Worm (Caenorhabditis elegans): ENCODE data around the gene Y16B4A.2.

Gene Y16B4A.2

DNA sequence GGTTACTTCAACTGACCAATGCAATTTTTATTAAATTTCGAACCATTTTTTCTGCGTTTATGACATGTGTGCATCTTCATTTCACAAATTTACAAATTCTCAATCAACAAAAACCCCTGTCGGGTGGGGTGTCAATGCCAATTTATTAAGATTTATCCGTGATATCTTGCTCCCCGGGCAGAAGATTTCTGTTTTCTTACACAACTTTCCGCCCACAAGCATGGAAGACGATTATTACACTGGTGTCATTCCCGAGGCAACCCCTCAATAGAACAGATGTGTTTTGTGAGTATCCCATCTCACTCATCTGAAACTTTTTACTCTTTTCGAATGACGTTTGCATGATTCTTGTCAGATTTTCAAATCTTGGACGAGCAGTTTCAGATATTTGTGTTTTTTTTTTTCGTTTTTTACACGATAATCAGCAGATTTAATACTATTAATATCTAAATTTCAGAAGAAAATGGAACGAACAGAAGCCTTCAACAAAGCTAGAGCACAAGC, 39.8 kb downstream of the Y16B4A.2 start, which contains the start of gene F33C8.4:
Gene F33C8.4 (plus strand): TSS at position 454 of the 504 bp plus-strand sequence.
- TF ChIP-seq unc-62 (GFP tag; optimal IDR thresholded peaks at IDR 0.05) = no peak

DNA sequence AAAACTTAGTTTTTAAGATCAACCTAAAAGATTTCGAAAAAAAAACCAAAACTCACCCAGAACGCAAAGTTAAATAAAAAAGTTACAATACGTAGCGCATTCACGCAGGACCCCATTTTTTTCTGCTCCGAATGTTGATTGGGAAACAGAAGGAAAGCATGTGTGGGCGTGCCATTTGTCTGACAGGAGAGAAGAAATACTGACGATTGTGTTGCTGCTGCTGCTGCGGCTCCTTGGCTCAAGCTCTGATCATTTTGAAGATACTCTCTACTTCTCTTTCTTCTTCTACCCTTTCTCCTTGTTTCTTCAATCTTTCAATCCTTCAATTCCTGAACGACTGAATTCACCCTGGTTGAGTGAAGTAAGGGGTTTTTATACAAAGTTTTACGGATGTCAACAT, 42.3 kb downstream of the Y16B4A.2 start, which contains the start of gene tsp-8:
Gene tsp-8 (minus strand): TSS at position 185 of the 400 bp plus-strand sequence.
- TF ChIP-seq unc-62 (GFP tag; optimal IDR thresholded peaks at IDR 0.05) = no peak

DNA sequence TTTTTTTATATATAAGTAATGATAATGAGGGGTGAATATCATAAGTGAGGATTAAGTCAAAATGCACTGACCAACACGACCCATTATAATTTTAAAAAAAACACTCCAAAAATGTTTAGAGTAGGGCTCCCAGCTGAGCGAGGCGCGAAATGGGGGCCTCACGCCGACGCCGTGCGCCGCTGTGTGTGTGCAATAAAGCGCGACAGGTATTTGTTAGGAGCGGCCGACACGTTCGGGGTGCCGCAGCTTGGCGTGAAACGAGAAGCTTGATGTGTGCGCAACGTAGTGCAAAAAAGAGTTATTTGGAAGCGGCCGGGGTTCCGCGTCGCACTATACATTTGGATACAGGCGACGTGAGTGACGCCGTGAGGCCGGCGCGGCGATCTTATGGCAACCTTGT, 46.7 kb downstream of the Y16B4A.2 start:
- TF ChIP-seq unc-62 (GFP tag; optimal IDR thresholded peaks at IDR 0.05) = no peak

DNA sequence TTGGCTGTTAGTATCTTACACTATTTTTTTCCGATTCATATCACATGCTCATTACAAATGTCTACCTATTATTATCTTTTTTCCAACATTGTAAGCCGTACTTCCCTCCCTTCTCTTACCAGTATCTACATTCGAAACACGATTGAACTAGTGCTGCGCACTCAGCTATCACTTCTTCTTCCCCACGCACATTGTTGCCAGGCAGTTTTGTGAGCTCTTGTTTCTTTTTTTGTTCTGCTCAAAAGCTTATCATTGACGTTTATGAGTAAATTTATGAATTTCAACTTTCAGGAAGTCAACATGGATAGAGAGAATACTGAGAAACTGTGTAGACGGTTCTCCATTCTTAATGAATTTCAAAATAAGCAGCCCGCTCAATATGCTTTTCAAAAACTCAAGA, 50.6 kb downstream of the Y16B4A.2 start, which contains the start of gene F33C8.2:
Gene F33C8.2 (plus strand): TSS at position 301 of the 400 bp plus-strand sequence.
- no peak for TF ChIP-seq unc-62 (GFP tag; optimal IDR thresholded peaks at IDR 0.05)

DNA sequence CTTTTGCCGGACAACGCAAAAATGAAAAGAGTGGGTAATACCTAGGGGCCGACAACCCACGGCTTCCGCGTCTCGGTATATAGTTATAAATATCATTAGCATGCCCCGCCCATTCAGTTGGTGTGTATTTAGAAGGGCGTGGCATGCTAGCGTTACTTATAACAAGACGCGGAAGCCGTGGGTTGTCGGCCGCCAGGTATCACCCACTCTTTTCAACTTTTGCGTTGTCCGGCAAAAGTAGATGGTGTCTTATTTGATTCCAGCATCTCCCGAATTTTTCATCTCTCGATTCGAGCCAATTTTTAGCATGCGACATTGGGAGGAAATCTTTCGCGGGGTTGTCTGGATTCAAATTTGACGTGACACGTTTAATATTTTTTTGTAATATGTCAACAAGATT, 53.9 kb downstream of the Y16B4A.2 start:
- no peak for TF ChIP-seq unc-62 (GFP tag; optimal IDR thresholded peaks at IDR 0.05)

DNA sequence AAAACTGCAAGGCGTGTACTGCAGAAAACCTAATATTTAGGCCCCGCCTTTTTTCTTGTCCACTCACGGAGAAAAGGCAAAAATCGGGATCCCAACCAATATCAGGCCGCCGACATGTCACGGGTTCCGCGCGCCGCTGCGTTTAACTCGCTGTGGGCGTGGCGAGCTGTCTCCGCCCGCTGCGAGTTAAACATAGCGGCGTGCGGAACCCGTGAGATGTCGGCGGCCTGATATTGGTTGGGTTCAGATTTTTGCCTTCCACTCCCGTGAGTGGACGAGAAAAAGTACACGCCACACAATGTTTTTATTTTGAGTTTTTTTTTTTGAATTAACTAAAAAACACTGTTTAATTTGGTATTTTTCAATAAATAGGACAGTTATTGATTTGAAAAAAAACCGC, 56.2 kb downstream of the Y16B4A.2 start:
- TF ChIP-seq unc-62 (GFP tag; optimal IDR thresholded peaks at IDR 0.05) = no peak
